Worm (Caenorhabditis elegans) whole organism, late embryonic: ENCODE data around the gene twk-24.

Source experiments
- C38D4.7 ChIP-seq: fragments of 200-800 bp; sonication (Bioruptor generic); optimal IDR thresholded peaks from 2 replicates; lab custom pipeline; 2018; ENCODE audit warnings: mild to moderate bottlenecking, missing genetic modification characterization, moderate library complexity, missing compliant biosample characterization
- F13H6.1 ChIP-seq: sonication (generic microtip); optimal IDR thresholded peaks from 2 replicates; lab custom pipeline; 2016; ENCODE audit warnings: missing genetic modification characterization, missing compliant biosample characterization
- K02D7.2 ChIP-seq: sonication (generic microtip); optimal IDR thresholded peaks from 2 replicates; lab custom pipeline; 2017; ENCODE audit warnings: mild to moderate bottlenecking, missing genetic modification characterization, missing compliant biosample characterization
- K09A11.1 ChIP-seq: sonication (generic microtip); optimal IDR thresholded peaks from 2 replicates; lab custom pipeline; 2017; ENCODE audit warnings: antibody characterized with exemption, mild to moderate bottlenecking, missing genetic modification characterization, missing compliant biosample characterization; ENCODE audit not compliant: insufficient read depth
- T23F11.4 ChIP-seq: fragments of 200-800 bp; sonication (Bioruptor generic); optimal IDR thresholded peaks from 2 replicates; lab custom pipeline; 2018; ENCODE audit warnings: mild to moderate bottlenecking, missing genetic modification characterization, missing compliant biosample characterization
- ahr-1 ChIP-seq: sonication (generic microtip); optimal IDR thresholded peaks from 2 replicates; lab custom pipeline; 2016; ENCODE audit warnings: missing genetic modification characterization, missing compliant biosample characterization
- ama-1 ChIP-seq: fragments of 150-350 bp; optimal IDR thresholded peaks from 2 replicates; lab custom pipeline; 2014
- ceh-18 ChIP-seq: sonication (generic microtip); optimal IDR thresholded peaks from 2 replicates; lab custom pipeline; 2016; ENCODE audit warnings: missing genetic modification characterization, missing compliant biosample characterization
- ceh-19 ChIP-seq: fragments of 200-800 bp; sonication (Bioruptor generic); optimal IDR thresholded peaks from 2 replicates; lab custom pipeline; 2018; ENCODE audit warnings: mild to moderate bottlenecking, missing genetic modification characterization, missing compliant biosample characterization
- ceh-2 ChIP-seq: sonication (generic microtip); optimal IDR thresholded peaks from 2 replicates; lab custom pipeline; 2016; ENCODE audit warnings: missing genotype, missing genetic modification characterization, missing compliant biosample characterization
- ceh-22 ChIP-seq: sonication (generic microtip); optimal IDR thresholded peaks from 2 replicates; lab custom pipeline; 2017; ENCODE audit warnings: missing biosample characterization, missing genetic modification characterization
- ceh-24 ChIP-seq: sonication (generic microtip); optimal IDR thresholded peaks from 2 replicates; lab custom pipeline; 2016; ENCODE audit warnings: mild to moderate bottlenecking, missing genetic modification characterization, missing compliant biosample characterization
- ceh-31 ChIP-seq: sonication (generic microtip); optimal IDR thresholded peaks from 2 replicates; lab custom pipeline; 2016; ENCODE audit warnings: missing genetic modification characterization, missing compliant biosample characterization
- ceh-34 ChIP-seq: sonication (generic microtip); optimal IDR thresholded peaks from 2 replicates; lab custom pipeline; 2016; ENCODE audit warnings: mild to moderate bottlenecking, missing genetic modification characterization, missing compliant biosample characterization
- ceh-6 ChIP-seq: fragments of 200-800 bp; sonication (Bioruptor generic); optimal IDR thresholded peaks from 2 replicates; lab custom pipeline; 2018; ENCODE audit warnings: mild to moderate bottlenecking, missing genetic modification characterization, missing compliant biosample characterization
- ceh-9 ChIP-seq: sonication (generic microtip); optimal IDR thresholded peaks from 2 replicates; lab custom pipeline; 2016; ENCODE audit warnings: mild to moderate bottlenecking, missing genetic modification characterization, inconsistent platforms, missing compliant biosample characterization
- dmd-4 ChIP-seq: sonication (generic microtip); optimal IDR thresholded peaks from 2 replicates; lab custom pipeline; 2016; ENCODE audit warnings: borderline replicate concordance, missing genetic modification characterization, missing compliant biosample characterization
- dve-1 ChIP-seq: sonication (generic microtip); optimal IDR thresholded peaks from 2 replicates; lab custom pipeline; 2017; ENCODE audit warnings: antibody characterized with exemption, mild to moderate bottlenecking, missing genetic modification characterization, missing compliant biosample characterization
- elt-2 ChIP-seq: sonication (generic microtip); optimal IDR thresholded peaks from 2 replicates; lab custom pipeline; 2016; ENCODE audit warnings: missing genetic modification reagents, missing genetic modification characterization, missing compliant biosample characterization
- elt-4 ChIP-seq: sonication (generic microtip); optimal IDR thresholded peaks from 2 replicates; lab custom pipeline; 2016; ENCODE audit warnings: missing genetic modification characterization, missing compliant biosample characterization
- ets-4 ChIP-seq: sonication (generic microtip); optimal IDR thresholded peaks from 2 replicates; lab custom pipeline; 2016; ENCODE audit warnings: missing genetic modification characterization, missing compliant biosample characterization
- fax-1 ChIP-seq: sonication (generic microtip); optimal IDR thresholded peaks from 2 replicates; lab custom pipeline; 2016; ENCODE audit warnings: missing genotype, missing genetic modification characterization, missing compliant biosample characterization
- fkh-10 ChIP-seq: fragments of 150-350 bp; optimal IDR thresholded peaks from 2 replicates; lab custom pipeline; 2014; ENCODE audit warnings: missing biosample characterization, missing genetic modification reagents, missing genetic modification characterization
- gmeb-2 ChIP-seq: sonication (generic microtip); optimal IDR thresholded peaks from 2 replicates; lab custom pipeline; 2016; ENCODE audit warnings: missing genetic modification characterization, inconsistent platforms, missing compliant biosample characterization
- hlh-13 ChIP-seq: fragments of 200-800 bp; sonication (Bioruptor generic); optimal IDR thresholded peaks from 2 replicates; lab custom pipeline; 2018; ENCODE audit warnings: mild to moderate bottlenecking, missing genetic modification characterization, missing compliant biosample characterization
- hlh-15 ChIP-seq: sonication (generic microtip); optimal IDR thresholded peaks from 2 replicates; lab custom pipeline; 2016; ENCODE audit warnings: missing genetic modification characterization, missing compliant biosample characterization
- hlh-6 ChIP-seq: sonication (generic microtip); optimal IDR thresholded peaks from 2 replicates; lab custom pipeline; 2016; ENCODE audit warnings: missing genotype, missing genetic modification characterization, missing compliant biosample characterization
- lim-6 ChIP-seq: sonication (generic microtip); optimal IDR thresholded peaks from 2 replicates; lab custom pipeline; 2016; ENCODE audit warnings: missing genetic modification characterization, missing compliant biosample characterization
- lin-11 ChIP-seq: fragments of 200-800 bp; sonication (Bioruptor generic); optimal IDR thresholded peaks from 2 replicates; lab custom pipeline; 2018; ENCODE audit warnings: mild to moderate bottlenecking, missing genetic modification characterization, missing compliant biosample characterization
- nfya-1 ChIP-seq: sonication (generic microtip); optimal IDR thresholded peaks from 2 replicates; lab custom pipeline; 2017; ENCODE audit warnings: missing genetic modification characterization, mild to moderate bottlenecking, missing compliant biosample characterization, antibody characterized with exemption, moderate library complexity
- nhr-11 ChIP-seq: fragments of 150-350 bp; optimal IDR thresholded peaks from 2 replicates; lab custom pipeline; 2014; ENCODE audit warnings: missing biosample characterization, missing genetic modification characterization
- nhr-232 ChIP-seq: sonication (generic microtip); optimal IDR thresholded peaks from 2 replicates; lab custom pipeline; 2016; ENCODE audit warnings: missing genetic modification characterization, missing compliant biosample characterization
- npax-4 ChIP-seq: sonication (generic microtip); optimal IDR thresholded peaks from 2 replicates; lab custom pipeline; 2016; ENCODE audit warnings: missing genetic modification characterization, missing compliant biosample characterization
- odd-2 ChIP-seq: sonication (generic microtip); optimal IDR thresholded peaks from 2 replicates; lab custom pipeline; 2017; ENCODE audit warnings: antibody characterized with exemption, mild to moderate bottlenecking, missing genetic modification characterization, missing compliant biosample characterization
- pat-9 ChIP-seq: fragments of 200-800 bp; sonication (Bioruptor generic); optimal IDR thresholded peaks from 2 replicates; lab custom pipeline; 2018; ENCODE audit warnings: mild to moderate bottlenecking, missing genetic modification characterization, moderate library complexity, missing compliant biosample characterization
- pax-1 ChIP-seq: fragments of 150-350 bp; optimal IDR thresholded peaks from 2 replicates; lab custom pipeline; 2014; ENCODE audit warnings: missing biosample characterization, missing genetic modification characterization
- pha-2 ChIP-seq: sonication (generic microtip); optimal IDR thresholded peaks from 2 replicates; lab custom pipeline; 2017; ENCODE audit warnings: mild to moderate bottlenecking, missing genetic modification characterization, missing compliant biosample characterization
- pha-4 ChIP-seq: fragments of 150-350 bp; optimal IDR thresholded peaks from 2 replicates; lab custom pipeline; 2018; ENCODE audit warnings: missing biosample characterization, missing genetic modification reagents, missing genetic modification characterization
- pqm-1 ChIP-seq: sonication (generic microtip); optimal IDR thresholded peaks from 2 replicates; lab custom pipeline; 2016; ENCODE audit warnings: missing genetic modification characterization, missing compliant biosample characterization
- pros-1 ChIP-seq: fragments of 150-350 bp; optimal IDR thresholded peaks from 2 replicates; lab custom pipeline; 2014; ENCODE audit warnings: missing biosample characterization, missing genetic modification reagents, missing genetic modification characterization
- ref-2 ChIP-seq: sonication (generic microtip); optimal IDR thresholded peaks from 2 replicates; lab custom pipeline; 2016; ENCODE audit warnings: missing genetic modification characterization, missing compliant biosample characterization
- sdc-2 ChIP-seq: sonication (generic microtip); optimal IDR thresholded peaks from 2 replicates; lab custom pipeline; 2016; ENCODE audit warnings: missing genotype, missing genetic modification characterization, missing compliant biosample characterization
- sox-2 ChIP-seq: fragments of 200-800 bp; sonication (Bioruptor generic); IDR thresholded peaks from 2 replicates; pipeline ENCODE4 v1.3.6; 2022; ENCODE audit warnings: missing genetic modification reagents, missing genetic modification characterization, missing compliant biosample characterization
- sox-4 ChIP-seq: sonication (generic microtip); optimal IDR thresholded peaks from 2 replicates; lab custom pipeline; 2017; ENCODE audit warnings: mild to moderate bottlenecking, missing genetic modification characterization, inconsistent platforms, missing compliant biosample characterization
- syd-9 ChIP-seq: sonication (generic microtip); optimal IDR thresholded peaks from 2 replicates; lab custom pipeline; 2016; ENCODE audit warnings: mild to moderate bottlenecking, missing genetic modification characterization, moderate library complexity, missing compliant biosample characterization
- tbx-2 ChIP-seq: sonication (generic microtip); optimal IDR thresholded peaks from 2 replicates; lab custom pipeline; 2016; ENCODE audit warnings: missing genetic modification characterization, missing compliant biosample characterization
- tbx-7 ChIP-seq: sonication (generic microtip); optimal IDR thresholded peaks from 2 replicates; lab custom pipeline; 2016; ENCODE audit warnings: missing genotype, missing genetic modification characterization, missing compliant biosample characterization
- ttx-3 ChIP-seq: sonication (generic microtip); optimal IDR thresholded peaks from 2 replicates; lab custom pipeline; 2016; ENCODE audit warnings: missing genetic modification reagents, missing genetic modification characterization, missing compliant biosample characterization
- unc-3 ChIP-seq, 2 experiments: fragments of 200-800 bp in 1 of 2; sonication (Bioruptor generic) in 1 of 2; sonication (generic microtip) in 1 of 2; conservative IDR thresholded peaks in 1 of 2; optimal IDR thresholded peaks in 1 of 2; 2 replicates each; pipeline versions ENCODE4 v1.3.6 to Lab custom; 2016 to 2022; ENCODE audit warnings: missing compliant biosample characterization in 2 of 2, missing genetic modification characterization in 2 of 2, missing genetic modification reagents in 1 of 2
- unc-55 ChIP-seq: sonication (generic microtip); optimal IDR thresholded peaks from 2 replicates; lab custom pipeline; 2017; ENCODE audit warnings: missing biosample characterization, missing genetic modification reagents, missing genetic modification characterization
- zip-5 ChIP-seq: sonication (generic microtip); optimal IDR thresholded peaks from 2 replicates; lab custom pipeline; 2016; ENCODE audit warnings: missing genetic modification characterization, missing compliant biosample characterization

twk-24 gene

ce11 chrV:12294091-12294490, 25.0 kb upstream of the twk-24 start:
- peak; percentile 21 for TF ChIP-seq elt-2 (tag; lab: Kevin White, UChicago)
- no peak for TF ChIP-seq ets-4 (tag; lab: Kevin White, UChicago)

ce11 chrV:12291587-12291986, 22.5 kb upstream of the twk-24 start, which contains the start of the genes srpa-68 and srh-16:
TSS of gene srpa-68 (minus strand) at chrV:12291658.
TSS of gene srh-16 (plus strand) at chrV:12291861.
- TF ChIP-seq nhr-11 (tag; lab: Kevin White, UChicago) (no peak), zip-5 (tag; lab: Kevin White, UChicago) (peak; percentile 14), hlh-15 (tag; lab: Kevin White, UChicago) (peak; percentile 64), ets-4 (tag; lab: Kevin White, UChicago) (no peak), pat-9 (peak; percentile 51), ceh-6 (GFP tag; lab: Kevin White, UChicago) (no peak), pros-1 (tag; lab: Kevin White, UChicago) (no peak), nhr-232 (tag; lab: Kevin White, UChicago) (no peak), K09A11.1 (tag; lab: Kevin White, UChicago) (peak; percentile 52), sox-4 (tag; lab: Kevin White, UChicago) (peak; percentile 45), gmeb-2 (tag; lab: Kevin White, UChicago) (peak; percentile 47), odd-2 (tag; lab: Kevin White, UChicago) (peak; percentile 60), C38D4.7 (peak; percentile 49), pax-1 (tag; lab: Kevin White, UChicago) (no peak), pha-4 (no peak), pqm-1 (tag; lab: Kevin White, UChicago) (no peak), ceh-31 (tag; lab: Kevin White, UChicago) (peak; percentile 42), T23F11.4 (GFP tag; lab: Kevin White, UChicago) (no peak), lin-11 (tag; lab: Kevin White, UChicago) (peak; percentile 43), sdc-2 (tag; lab: Kevin White, UChicago) (no peak), fax-1 (no peak), ttx-3 (tag; lab: Kevin White, UChicago) (peak; percentile 68), dmd-4 (tag; lab: Kevin White, UChicago) (no peak), elt-4 (tag; lab: Kevin White, UChicago) (no peak), elt-2 (tag; lab: Kevin White, UChicago) (peak; percentile 79), hlh-13 (peak; percentile 33), ceh-19 (GFP tag; lab: Kevin White, UChicago) (no peak), ref-2 (tag; lab: Kevin White, UChicago) (no peak), tbx-7 (tag; lab: Kevin White, UChicago) (no peak), sox-2 (no peak), unc-55 (peak; percentile 15), fkh-10 (GFP tag; lab: Kevin White, UChicago) (no peak), ceh-2 (tag; lab: Kevin White, UChicago) (peak; percentile 54), K02D7.2 (tag; lab: Kevin White, UChicago) (peak; percentile 42), ceh-22 (no peak), ahr-1 (tag; lab: Kevin White, UChicago) (peak; percentile 15), syd-9 (tag; lab: Kevin White, UChicago) (peak; percentile 38), npax-4 (tag; lab: Kevin White, UChicago) (peak; percentile 33), F13H6.1 (tag; lab: Kevin White, UChicago) (no peak), pha-2 (tag; lab: Kevin White, UChicago) (peak; percentile 65), hlh-6 (tag; lab: Kevin White, UChicago) (no peak), nfya-1 (peak; percentile 76), unc-3 (GFP tag; conservative IDR thresholded peaks at IDR 0.05; lab: Robert Waterston, UW) (peak; percentile 54; the same call in 1 of the 2 replicates), unc-3 (tag; optimal IDR thresholded peaks at IDR 0.05; lab: Kevin White, UChicago) (peak; percentile 8), dve-1 (tag; lab: Kevin White, UChicago) (no peak), ama-1 (lab: Kevin White, UChicago) (no peak), ceh-24 (tag; lab: Kevin White, UChicago) (no peak), lim-6 (tag; lab: Kevin White, UChicago) (no peak), tbx-2 (tag; lab: Kevin White, UChicago) (peak; percentile 65), ceh-34 (peak; percentile 58), ceh-18 (no peak), ceh-9 (tag; lab: Kevin White, UChicago) (no peak)
